Worm (Caenorhabditis elegans): ENCODE results near the gene nhr-103.

The nhr-103 gene

DNA sequence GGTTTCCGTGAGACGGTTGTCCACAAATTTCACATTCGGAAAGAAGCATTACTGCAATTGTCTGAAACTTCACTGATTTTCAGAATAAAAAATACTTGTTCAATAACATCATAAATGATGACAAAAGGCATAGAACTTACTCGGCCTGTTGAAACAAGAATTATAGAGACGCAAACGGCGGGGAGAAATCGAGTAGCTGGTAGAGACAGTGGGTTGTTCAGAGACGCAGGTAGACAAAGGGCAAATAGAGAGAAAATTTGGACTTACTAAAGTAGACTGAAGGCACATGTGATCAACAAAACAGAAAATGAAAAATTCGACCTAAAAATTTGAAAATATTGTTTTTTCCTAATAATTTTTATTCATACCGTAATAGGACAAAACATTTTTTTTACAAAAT lies 34.5 kb downstream of the nhr-103 start, which contains the start of gene nhr-182 (continued):
- TF ChIP-seq unc-62 (GFP tag; optimal IDR thresholded peaks at IDR 0.05) (no peak), elt-3 (tag; optimal IDR thresholded peaks at IDR 0.05) (no peak)

DNA sequence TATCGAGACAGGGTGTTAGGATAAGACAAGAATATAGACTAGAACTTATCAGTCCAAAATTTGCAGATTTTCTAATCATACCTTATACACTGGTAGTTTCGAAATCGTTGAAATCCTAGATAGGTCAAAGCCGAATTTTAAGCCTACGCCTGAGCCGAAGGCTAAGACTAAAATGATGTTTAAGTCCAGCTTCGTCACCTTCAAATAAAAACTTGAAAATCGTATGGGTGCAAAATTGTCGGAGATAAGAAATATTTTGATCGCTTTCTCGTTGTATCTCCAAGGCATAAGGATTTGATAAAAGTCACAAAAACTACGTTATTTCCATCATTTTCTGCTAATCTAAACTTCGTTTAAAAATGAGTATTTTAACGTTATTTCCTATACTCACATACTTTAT lies 35.4 kb downstream of the nhr-103 start, which contains the start of gene F41B5.12:
Gene F41B5.12, plus strand, starts transcription at position 301 of the 400 bp plus-strand sequence.
- TF ChIP-seq ceh-16 (tag; optimal IDR thresholded peaks at IDR 0.05) (no peak), mbf-1 (tag; optimal IDR thresholded peaks at IDR 0.05) (no peak), Y55F3AM.14 (GFP tag; optimal IDR thresholded peaks at IDR 0.05) (no peak), ceh-82 (tag; optimal IDR thresholded peaks at IDR 0.05) (no peak), nhr-25 (tag; optimal IDR thresholded peaks at IDR 0.05) (no peak), nhr-237 (tag; optimal IDR thresholded peaks at IDR 0.05) (no peak), unc-62 (GFP tag; optimal IDR thresholded peaks at IDR 0.05) (no peak), lsy-2 (tag; optimal IDR thresholded peaks at IDR 0.05) (no peak), zag-1 (tag; optimal IDR thresholded peaks at IDR 0.05) (no peak), unc-55 (GFP tag; optimal IDR thresholded peaks at IDR 0.05) (no peak), peb-1 (tag; optimal IDR thresholded peaks at IDR 0.05) (no peak)

DNA sequence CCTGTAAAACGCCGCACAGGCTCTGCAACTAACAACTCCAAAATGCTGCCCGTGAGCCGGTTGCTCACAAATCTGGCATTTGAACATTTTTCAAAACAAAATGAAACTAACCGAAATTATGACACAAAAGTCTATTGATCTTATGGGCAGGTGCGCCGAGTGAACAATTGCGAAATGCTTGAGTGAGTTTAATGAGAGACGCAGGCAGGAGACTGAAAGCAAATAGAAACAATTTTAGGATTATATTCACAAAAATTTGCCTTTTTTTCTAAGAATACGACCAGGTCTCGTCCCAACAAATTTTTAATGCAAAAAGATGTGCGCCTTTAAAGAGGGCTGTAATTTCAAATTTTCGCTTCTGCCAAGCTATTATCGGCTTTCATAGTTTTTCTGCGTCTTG lies 39.2 kb downstream of the nhr-103 start, which contains the start of gene nhr-183:
Gene nhr-183, minus strand, starts transcription at position 180 of the 400 bp plus-strand sequence.
- no peak for TF ChIP-seq nhr-12 (tag; optimal IDR thresholded peaks at IDR 0.05)
- no peak for TF ChIP-seq ztf-1 (GFP tag; conservative IDR thresholded peaks at IDR 0.05)
- TF ChIP-seq nhr-77 (tag; optimal IDR thresholded peaks at IDR 0.05): no peak
- no peak for TF ChIP-seq F13H6.1 (tag; optimal IDR thresholded peaks at IDR 0.05)
- TF ChIP-seq nhr-10 (tag; optimal IDR thresholded peaks at IDR 0.05): no peak
- no peak for TF ChIP-seq skn-1 (tag; optimal IDR thresholded peaks at IDR 0.05)
- no peak for TF ChIP-seq dmd-4 (tag; optimal IDR thresholded peaks at IDR 0.05)
- no peak for TF ChIP-seq ceh-16 (tag; optimal IDR thresholded peaks at IDR 0.05)
- no peak for TF ChIP-seq unc-62 (GFP tag; optimal IDR thresholded peaks at IDR 0.05)
- TF ChIP-seq unc-39 (tag; optimal IDR thresholded peaks at IDR 0.05): no peak
- no peak for TF ChIP-seq nhr-21 (tag; optimal IDR thresholded peaks at IDR 0.05)
- no peak for TF ChIP-seq peb-1 (tag; optimal IDR thresholded peaks at IDR 0.05)
- no peak for TF ChIP-seq elt-3 (tag; optimal IDR thresholded peaks at IDR 0.05)

DNA sequence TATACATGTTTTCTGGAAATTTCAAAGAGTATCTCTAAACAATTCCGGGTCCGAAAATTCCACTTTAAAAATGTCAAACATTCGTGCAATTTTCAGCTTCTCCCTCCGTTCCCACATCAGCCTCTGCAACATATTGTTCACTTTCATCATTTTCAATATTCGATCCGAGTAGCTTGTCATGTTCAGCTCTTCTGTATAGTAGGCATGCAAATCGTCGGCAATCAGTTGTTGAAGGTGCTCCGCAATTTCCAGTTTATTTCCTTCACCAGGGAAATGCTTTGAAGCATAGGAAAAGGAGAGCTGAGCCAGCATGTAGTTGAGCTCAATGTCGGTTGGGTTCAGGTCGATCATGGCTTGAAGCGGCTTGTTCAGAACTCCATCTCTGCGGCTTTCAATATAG lies 39.7 kb downstream of the nhr-103 start:
- TF ChIP-seq nhr-12 (tag; optimal IDR thresholded peaks at IDR 0.05): no peak
- TF ChIP-seq sma-9 (GFP tag; optimal IDR thresholded peaks at IDR 0.05): no peak
- TF ChIP-seq sma-9 (tag; optimal IDR thresholded peaks at IDR 0.05): no peak
- TF ChIP-seq F13H6.1 (tag; optimal IDR thresholded peaks at IDR 0.05): no peak

DNA sequence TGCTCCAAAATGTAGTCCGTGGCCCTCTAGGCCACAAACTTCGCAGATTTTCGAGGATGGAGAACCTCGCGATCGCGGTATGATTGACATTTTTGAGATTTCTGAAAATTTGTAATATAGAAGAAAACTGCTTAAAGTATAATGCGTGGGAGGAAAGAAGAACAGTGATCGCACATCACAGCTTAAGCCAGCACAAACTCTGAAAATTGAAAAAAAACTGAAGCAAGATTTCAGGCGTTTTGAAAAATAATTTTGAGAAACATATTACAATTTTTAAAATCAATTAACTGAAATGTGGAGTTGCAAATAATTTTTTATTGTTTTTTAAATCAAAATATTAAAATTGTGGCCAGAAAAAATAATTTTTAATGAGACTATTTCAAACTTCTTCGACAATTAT lies 41.7 kb downstream of the nhr-103 start, which contains the start of gene nhr-275:
Gene nhr-275, minus strand, starts transcription at position 101 of the 400 bp plus-strand sequence.
- no peak for TF ChIP-seq gmeb-1 (tag; optimal IDR thresholded peaks at IDR 0.05)
- TF ChIP-seq skn-1 (tag; optimal IDR thresholded peaks at IDR 0.05): no peak
- TF ChIP-seq ceh-82 (tag; optimal IDR thresholded peaks at IDR 0.05): no peak
- no peak for TF ChIP-seq elt-3 (tag; optimal IDR thresholded peaks at IDR 0.05)
- no peak for TF ChIP-seq mab-5 (tag; optimal IDR thresholded peaks at IDR 0.05)
- TF ChIP-seq aly-2 (tag; optimal IDR thresholded peaks at IDR 0.05): no peak
- TF ChIP-seq mbf-1 (tag; optimal IDR thresholded peaks at IDR 0.05): no peak
- no peak for TF ChIP-seq peb-1 (tag; optimal IDR thresholded peaks at IDR 0.05)
- no peak for TF ChIP-seq fos-1 (tag; optimal IDR thresholded peaks at IDR 0.05)
- no peak for TF ChIP-seq mdl-1 (tag; optimal IDR thresholded peaks at IDR 0.05)
- TF ChIP-seq nhr-237 (tag; optimal IDR thresholded peaks at IDR 0.05): no peak
- no peak for TF ChIP-seq lin-13 (GFP tag; optimal IDR thresholded peaks at IDR 0.05)
- no peak for TF ChIP-seq ZK546.5 (tag; optimal IDR thresholded peaks at IDR 0.05)
- TF ChIP-seq alr-1 (tag; optimal IDR thresholded peaks at IDR 0.05): no peak
- no peak for TF ChIP-seq sma-9 (GFP tag; optimal IDR thresholded peaks at IDR 0.05)
- TF ChIP-seq sma-9 (tag; optimal IDR thresholded peaks at IDR 0.05): no peak
- TF ChIP-seq C34F6.9 (tag; optimal IDR thresholded peaks at IDR 0.05): no peak
- TF ChIP-seq crh-2 (tag; optimal IDR thresholded peaks at IDR 0.05): no peak
- TF ChIP-seq unc-55 (GFP tag; optimal IDR thresholded peaks at IDR 0.05): no peak

DNA sequence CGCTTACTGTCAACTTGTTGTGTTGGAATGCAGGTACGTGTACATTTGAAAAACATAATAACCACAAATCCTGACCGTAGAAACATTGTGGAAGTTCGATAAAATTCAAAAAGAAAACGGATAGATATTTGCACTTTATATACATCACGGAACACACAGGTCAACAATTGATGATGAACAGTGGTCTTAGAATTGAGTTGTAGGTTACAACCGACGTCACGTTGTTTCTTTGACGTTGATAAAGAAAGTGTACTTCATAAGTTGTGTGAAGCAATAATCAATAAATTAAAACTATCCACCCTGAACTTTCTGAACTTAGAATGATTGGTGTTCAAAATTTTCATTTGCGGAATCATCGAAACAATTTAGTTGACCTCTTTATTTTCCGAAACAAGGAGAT lies 46.5 kb downstream of the nhr-103 start, which contains the start of gene Y5H2A.1:
Gene Y5H2A.1, minus strand, starts transcription at position 101 of the 400 bp plus-strand sequence.
- TF ChIP-seq blmp-1 (tag; optimal IDR thresholded peaks at IDR 0.05; ENCODE audit: insufficient read depth) (no peak), nhr-237 (tag; optimal IDR thresholded peaks at IDR 0.05) (no peak), crh-2 (tag; optimal IDR thresholded peaks at IDR 0.05) (no peak), ZK546.5 (tag; optimal IDR thresholded peaks at IDR 0.05) (no peak), nhr-6 (tag; optimal IDR thresholded peaks at IDR 0.05) (no peak), nhr-23 (tag; optimal IDR thresholded peaks at IDR 0.05) (no peak), nhr-12 (tag; optimal IDR thresholded peaks at IDR 0.05) (no peak), fos-1 (tag; optimal IDR thresholded peaks at IDR 0.05) (no peak), Y55F3AM.14 (GFP tag; optimal IDR thresholded peaks at IDR 0.05) (no peak), ztf-1 (GFP tag; conservative IDR thresholded peaks at IDR 0.05) (no peak), nhr-25 (tag; optimal IDR thresholded peaks at IDR 0.05) (no peak), elt-1 (tag; optimal IDR thresholded peaks at IDR 0.05) (no peak), mdl-1 (tag; optimal IDR thresholded peaks at IDR 0.05) (no peak), sem-4 (tag; optimal IDR thresholded peaks at IDR 0.05) (no peak), elt-3 (tag; optimal IDR thresholded peaks at IDR 0.05) (no peak), unc-39 (tag; optimal IDR thresholded peaks at IDR 0.05) (no peak), nhr-77 (tag; optimal IDR thresholded peaks at IDR 0.05) (no peak), peb-1 (tag; optimal IDR thresholded peaks at IDR 0.05) (no peak), R02D3.7 (tag; optimal IDR thresholded peaks at IDR 0.05) (no peak), ceh-16 (tag; optimal IDR thresholded peaks at IDR 0.05) (no peak)
